Fruit fly (Drosophila melanogaster) whole organism, embryonic: Measurements from ENCODE around the gene eco.

Experiments used
- Ada2b ChIP-seq: fragments of 200-800 bp; sonication (Bioruptor generic); IDR thresholded peaks from 2 replicates; pipeline ENCODE4 v1.3.6; 2022; ENCODE audit warnings: missing biosample characterization, missing genetic modification characterization
- Asciz ChIP-seq: fragments of 200-800 bp; sonication (Bioruptor generic); optimal IDR thresholded peaks from 2 replicates; lab custom pipeline; 2017; ENCODE audit warnings: missing biosample characterization, mild to moderate bottlenecking, missing genetic modification characterization, missing genetic modification reagents
- BEAF-32 ChIP-seq: fragments of 200-800 bp; sonication (Bioruptor generic); optimal IDR thresholded peaks from 3 replicates; lab custom pipeline; 2017; ENCODE audit warnings: missing biosample characterization, missing genetic modification characterization, mild to moderate bottlenecking, moderate library complexity, missing genetic modification reagents
- BtbVII ChIP-seq: fragments of 200-800 bp; sonication (Bioruptor generic); optimal IDR thresholded peaks from 3 replicates; lab custom pipeline; 2017; ENCODE audit warnings: missing biosample characterization, mild to moderate bottlenecking, missing genetic modification characterization
- CG1024 ChIP-seq: fragments of 200-800 bp; sonication (Bioruptor generic); IDR thresholded peaks from 2 replicates; pipeline ENCODE4 v1.3.6; 2022; ENCODE audit warnings: missing biosample characterization, missing genetic modification characterization
- CG10565 ChIP-seq: fragments of 200-800 bp; sonication (Bioruptor generic); optimal IDR thresholded peaks from 3 replicates; lab custom pipeline; 2016; ENCODE audit warnings: missing biosample characterization, mild to moderate bottlenecking, missing genetic modification characterization
- CG10654 ChIP-seq: fragments of 200-800 bp; sonication (Bioruptor generic); optimal IDR thresholded peaks from 2 replicates; lab custom pipeline; 2016; ENCODE audit warnings: missing biosample characterization, missing genetic modification characterization
- CG11247 ChIP-seq: fragments of 200-800 bp; sonication (Bioruptor generic); IDR thresholded peaks from 2 replicates; pipeline ENCODE4 v1.3.6; 2022; ENCODE audit warnings: missing biosample characterization, missing genetic modification characterization
- CG12104 ChIP-seq: fragments of 200-800 bp; sonication (Bioruptor generic); optimal IDR thresholded peaks from 3 replicates; lab custom pipeline; 2016; ENCODE audit warnings: missing biosample characterization, missing genetic modification characterization
- CG13775 ChIP-seq: fragments of 200-800 bp; sonication (Bioruptor generic); optimal IDR thresholded peaks from 3 replicates; lab custom pipeline; 2017; ENCODE audit warnings: missing biosample characterization, mild to moderate bottlenecking, missing genetic modification characterization
- CG14441 ChIP-seq: fragments of 200-800 bp; sonication (Bioruptor generic); IDR thresholded peaks from 2 replicates; pipeline ENCODE4 v1.3.6; 2022; ENCODE audit warnings: missing biosample characterization, missing genetic modification characterization
- CG17802 ChIP-seq: fragments of 200-800 bp; sonication (Bioruptor generic); optimal IDR thresholded peaks from 2 replicates; lab custom pipeline; 2018; ENCODE audit warnings: missing biosample characterization, mild to moderate bottlenecking, missing genetic modification characterization, moderate library complexity
- CG17912 ChIP-seq: fragments of 200-800 bp; sonication (Bioruptor generic); optimal IDR thresholded peaks from 2 replicates; lab custom pipeline; 2018; ENCODE audit warnings: missing biosample characterization, mild to moderate bottlenecking, missing genetic modification characterization
- CG2129 ChIP-seq: fragments of 200-800 bp; sonication (Bioruptor generic); IDR thresholded peaks from 2 replicates; pipeline ENCODE4 v1.3.6; 2022; ENCODE audit warnings: missing biosample characterization, missing genetic modification characterization; ENCODE audit not compliant: partially characterized antibody
- CG3281 ChIP-seq: fragments of 200-800 bp; sonication (Bioruptor generic); optimal IDR thresholded peaks from 3 replicates; lab custom pipeline; 2017; ENCODE audit warnings: missing biosample characterization, mild to moderate bottlenecking, missing genetic modification characterization
- CG3407 ChIP-seq: fragments of 200-800 bp; sonication (Bioruptor generic); optimal IDR thresholded peaks from 2 replicates; lab custom pipeline; 2018; ENCODE audit warnings: missing biosample characterization, mild to moderate bottlenecking, missing genetic modification characterization
- CG34224 ChIP-seq: fragments of 200-800 bp; sonication (Bioruptor generic); IDR thresholded peaks from 3 replicates; pipeline ENCODE4 v1.3.6; 2022; ENCODE audit warnings: missing biosample characterization, missing genetic modification characterization; ENCODE audit not compliant: partially characterized antibody
- CG3995 ChIP-seq: fragments of 200-800 bp; sonication (Bioruptor generic); optimal IDR thresholded peaks from 3 replicates; lab custom pipeline; 2016; ENCODE audit warnings: missing biosample characterization, missing genetic modification characterization
- CG4617 ChIP-seq: fragments of 200-800 bp; sonication (Bioruptor generic); optimal IDR thresholded peaks from 3 replicates; lab custom pipeline; 2016; ENCODE audit warnings: missing biosample characterization, missing genetic modification characterization, borderline replicate concordance
- CG9817 ChIP-seq: fragments of 200-800 bp; sonication (Bioruptor generic); optimal IDR thresholded peaks from 2 replicates; lab custom pipeline; 2018; ENCODE audit warnings: missing biosample characterization, mild to moderate bottlenecking, missing genetic modification characterization, moderate library complexity
- CkIIα-i1 ChIP-seq: fragments of 200-800 bp; sonication (Bioruptor generic); IDR thresholded peaks from 2 replicates; pipeline ENCODE4 v1.3.6; 2022; ENCODE audit warnings: missing biosample characterization, missing genetic modification characterization
- Dek ChIP-seq: fragments of 200-800 bp; sonication (Bioruptor generic); optimal IDR thresholded peaks from 3 replicates; lab custom pipeline; 2019; ENCODE audit warnings: missing biosample characterization, mild to moderate bottlenecking, missing genetic modification characterization, moderate library complexity
- GATAe ChIP-seq: fragments of 200-800 bp; sonication (Bioruptor generic); conservative IDR thresholded peaks from 2 replicates; pipeline ENCODE4 v1.3.6; 2022; ENCODE audit warnings: missing biosample characterization, missing genetic modification characterization
- Hr3 ChIP-seq: fragments of 200-800 bp; sonication (Bioruptor generic); optimal IDR thresholded peaks from 3 replicates; lab custom pipeline; 2016; ENCODE audit warnings: missing biosample characterization, missing genetic modification characterization
- Hr78 ChIP-seq, 2 experiments: fragments of 200-800 bp in 1 of 2; fragments of >200 bp in 1 of 2; sonication (Bioruptor generic) in 1 of 2; optimal IDR thresholded peaks; 2 replicates each; lab custom pipeline; 2017 to 2019; ENCODE audit warnings: missing biosample characterization in 2 of 2, missing genetic modification characterization in 2 of 2, mild to moderate bottlenecking in 1 of 2, moderate library complexity in 1 of 2
- MESR4 ChIP-seq: fragments of 200-800 bp; sonication (Bioruptor generic); optimal IDR thresholded peaks from 2 replicates; lab custom pipeline; 2018; ENCODE audit warnings: missing biosample characterization, mild to moderate bottlenecking, missing genetic modification characterization, moderate library complexity
- Max ChIP-seq: fragments of 200-800 bp; sonication (Bioruptor generic); optimal IDR thresholded peaks from 2 replicates; lab custom pipeline; 2016; ENCODE audit warnings: missing biosample characterization, mild to moderate bottlenecking, missing genetic modification characterization
- Nf-YA ChIP-seq: fragments of 200-800 bp; sonication (Bioruptor generic); IDR thresholded peaks from 2 replicates; pipeline ENCODE4 v1.3.6; 2022; ENCODE audit warnings: missing biosample characterization, missing genetic modification characterization
- Opbp ChIP-seq: fragments of 200-800 bp; sonication (Bioruptor generic); IDR thresholded peaks from 3 replicates; pipeline ENCODE4 v1.3.6; 2022; ENCODE audit warnings: missing biosample characterization, missing genetic modification characterization; ENCODE audit not compliant: partially characterized antibody
- ap ChIP-seq: fragments of 200-800 bp; sonication (Bioruptor generic); IDR thresholded peaks from 2 replicates; pipeline ENCODE4 v1.3.6; 2022; ENCODE audit warnings: missing biosample characterization, missing genetic modification characterization
- da ChIP-seq: fragments of 200-800 bp; sonication (Bioruptor generic); optimal IDR thresholded peaks from 2 replicates; lab custom pipeline; 2016; ENCODE audit warnings: missing biosample characterization, missing genetic modification characterization
- dimm ChIP-seq: fragments of 200-800 bp; sonication (Bioruptor generic); IDR thresholded peaks from 2 replicates; pipeline ENCODE4 v1.3.6; 2022; ENCODE audit warnings: missing biosample characterization, missing genetic modification characterization
- disco-r ChIP-seq: fragments of 200-800 bp; sonication (Bioruptor generic); optimal IDR thresholded peaks from 2 replicates; lab custom pipeline; 2016; ENCODE audit warnings: missing biosample characterization, missing genetic modification characterization
- dmrt11E ChIP-seq: fragments of 200-800 bp; sonication (Bioruptor generic); optimal IDR thresholded peaks from 3 replicates; lab custom pipeline; 2018; ENCODE audit warnings: missing biosample characterization, mild to moderate bottlenecking, missing genetic modification characterization, moderate library complexity
- fd102C ChIP-seq: fragments of 200-800 bp; sonication (Bioruptor generic); optimal IDR thresholded peaks from 2 replicates; lab custom pipeline; 2018; ENCODE audit warnings: missing biosample characterization, mild to moderate bottlenecking, missing genetic modification characterization, moderate library complexity
- gcm ChIP-seq: fragments of 200-800 bp; sonication (Bioruptor generic); optimal IDR thresholded peaks from 2 replicates; lab custom pipeline; 2019; ENCODE audit warnings: missing biosample characterization, mild to moderate bottlenecking, missing genetic modification characterization, moderate library complexity
- gcm2 ChIP-seq: fragments of 200-800 bp; sonication (Bioruptor generic); optimal IDR thresholded peaks from 2 replicates; lab custom pipeline; 2016; ENCODE audit warnings: missing biosample characterization, missing genetic modification characterization
- grau ChIP-seq: fragments of 200-800 bp; optimal IDR thresholded peaks from 3 replicates; lab custom pipeline; 2019; ENCODE audit warnings: missing biosample characterization, mild to moderate bottlenecking, missing genetic modification characterization, moderate library complexity
- h ChIP-seq: fragments of >200 bp; optimal IDR thresholded peaks from 2 replicates; lab custom pipeline; 2017
- hth ChIP-seq: fragments of >200 bp; optimal IDR thresholded peaks from 2 replicates; lab custom pipeline; 2017; ENCODE audit warnings: inconsistent platforms
- ind ChIP-seq: fragments of 200-800 bp; sonication (Bioruptor generic); optimal IDR thresholded peaks from 3 replicates; lab custom pipeline; 2016; ENCODE audit warnings: missing biosample characterization, missing genetic modification characterization
- jigr1 ChIP-seq: fragments of 200-800 bp; sonication (Bioruptor generic); IDR thresholded peaks from 3 replicates; pipeline ENCODE4 v1.3.6; 2022; ENCODE audit warnings: missing biosample characterization, missing genetic modification characterization
- maf-S ChIP-seq: fragments of 200-800 bp; sonication (Bioruptor generic); optimal IDR thresholded peaks from 2 replicates; lab custom pipeline; 2016; ENCODE audit warnings: missing biosample characterization, missing genetic modification characterization
- pan ChIP-seq, 4 experiments: fragments of >200 bp in 3 of 4; fragments of 200-800 bp in 1 of 4; sonication (Bioruptor generic) in 1 of 4; optimal IDR thresholded peaks in 3 of 4; IDR thresholded peaks in 1 of 4; 2 replicates each; pipeline versions ENCODE4 v1.3.6 to Lab custom; 2017 to 2022; ENCODE audit warnings: missing biosample characterization in 2 of 4, missing genetic modification characterization in 2 of 4, mixed read lengths in 1 of 4
- pfk ChIP-seq: fragments of 200-800 bp; sonication (Bioruptor generic); optimal IDR thresholded peaks from 2 replicates; lab custom pipeline; 2018; ENCODE audit warnings: missing biosample characterization, mild to moderate bottlenecking, missing genetic modification characterization, moderate library complexity
- sim ChIP-seq: fragments of 200-800 bp; sonication (Bioruptor generic); IDR thresholded peaks from 2 replicates; pipeline ENCODE4 v1.3.6; 2022; ENCODE audit warnings: missing biosample characterization, missing genetic modification characterization
- slbo ChIP-seq: fragments of 200-800 bp; sonication (Bioruptor generic); IDR thresholded peaks from 2 replicates; pipeline ENCODE4 v1.3.6; 2022; ENCODE audit warnings: missing biosample characterization, missing genetic modification characterization
- sug ChIP-seq: fragments of 200-800 bp; optimal IDR thresholded peaks from 2 replicates; lab custom pipeline; 2019; ENCODE audit warnings: missing biosample characterization, mild to moderate bottlenecking, missing genetic modification characterization, moderate library complexity
- tgo ChIP-seq: fragments of 200-800 bp; sonication (Bioruptor generic); IDR thresholded peaks from 3 replicates; pipeline ENCODE4 v1.3.6; 2022; ENCODE audit warnings: missing biosample characterization, missing genetic modification characterization

Gene eco

DNA sequence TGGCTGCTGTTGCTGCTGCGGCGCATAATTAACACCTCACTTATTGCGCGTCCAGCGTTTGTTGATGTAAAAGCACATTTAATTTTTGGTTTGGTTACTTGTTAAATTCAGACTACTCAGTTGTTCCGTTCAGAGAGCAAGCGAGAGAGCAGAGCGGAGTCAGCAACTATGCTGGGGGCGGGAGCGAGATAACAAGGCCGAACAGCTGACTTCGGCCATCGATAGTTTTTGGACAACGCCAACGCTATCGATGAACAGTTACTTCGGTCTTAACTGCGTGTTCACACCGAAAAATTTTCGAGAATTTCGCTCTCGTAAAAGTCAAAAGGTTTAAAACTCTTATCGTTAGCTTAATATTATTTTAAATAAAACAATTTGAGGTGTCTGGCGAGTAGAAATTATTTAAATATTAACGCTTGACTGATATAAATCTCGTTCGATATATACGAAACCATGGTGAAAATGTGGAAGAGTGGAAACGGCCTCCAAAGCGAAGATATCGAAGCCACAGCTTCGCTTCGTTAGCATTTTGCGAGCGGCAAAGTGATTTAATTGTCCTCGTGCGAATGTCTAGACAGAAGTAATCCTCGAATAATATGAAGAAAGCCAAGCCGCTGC, 42.3 kb upstream of the eco start, which contains the start of the genes SMSr and smid (continued):
- TF ChIP-seq CG10654 (GFP tag; lab: Kevin White, UChicago) (peak; percentile 38), maf-S (GFP tag; lab: Kevin White, UChicago) (peak; percentile 44), pan (optimal IDR thresholded peaks at IDR 0.05; lab: Kevin White, UChicago) (no peak), pan (GFP tag; optimal IDR thresholded peaks at IDR 0.05 in 1 of 2, IDR thresholded peaks at IDR 0.05 in 1 of 2) (peak in 1 of 2 experiments; percentile 47), Opbp (GFP tag; lab: Robert Waterston, UW) (peak; percentile 66), CG3281 (GFP tag; lab: Kevin White, UChicago) (peak; percentile 44), CG13775 (GFP tag; lab: Kevin White, UChicago) (peak; percentile 78), dmrt11E (tag; lab: Kevin White, UChicago) (peak; percentile 70), gcm2 (GFP tag; lab: Kevin White, UChicago) (no peak), CG11247 (GFP tag; lab: Robert Waterston, UW) (0 out of 2 replicates have a peak, but pooled peaks have one; percentile 7), CG10565 (GFP tag; lab: Kevin White, UChicago) (no peak), disco-r (no peak), gcm (GFP tag; lab: Kevin White, UChicago) (peak; percentile 54), tgo (GFP tag; lab: Robert Waterston, UW) (peak; percentile 42; the same call in 2 of the 3 replicates), CG34224 (peak; percentile 71), CkIIα-i1 (GFP tag; lab: Robert Waterston, UW) (no peak), sug (tag; lab: Kevin White, UChicago) (peak; percentile 100), CG1024 (GFP tag; lab: Robert Waterston, UW) (peak; percentile 28; the same call in 1 of the 2 replicates), Ada2b (0 out of 2 replicates have a peak, but pooled peaks have one; percentile 23), CG3995 (GFP tag; lab: Kevin White, UChicago) (peak; percentile 76), CG12104 (GFP tag; lab: Kevin White, UChicago) (no peak), BtbVII (peak; percentile 36), sim (GFP tag; lab: Robert Waterston, UW) (no peak), jigr1 (GFP tag; lab: Robert Waterston, UW) (no peak), hth (no peak), Asciz (GFP tag; lab: Kevin White, UChicago) (no peak), Hr3 (GFP tag; lab: Kevin White, UChicago) (peak; percentile 55), slbo (GFP tag; lab: Robert Waterston, UW) (peak; percentile 76), CG9817 (tag; lab: Kevin White, UChicago) (peak; percentile 67), Dek (peak; percentile 48), Nf-YA (0 out of 2 replicates have a peak, but pooled peaks have one; percentile 27), Max (GFP tag; lab: Kevin White, UChicago) (peak; percentile 74), CG17912 (no peak), dimm (GFP tag; lab: Robert Waterston, UW) (no peak), CG17802 (tag; lab: Kevin White, UChicago) (peak; percentile 93), da (no peak), grau (tag; lab: Kevin White, UChicago) (peak; percentile 73), BEAF-32 (GFP tag; lab: Kevin White, UChicago) (peak; percentile 97), CG4617 (GFP tag; lab: Kevin White, UChicago) (peak; percentile 30), ind (peak; percentile 58), Hr78 (GFP tag; optimal IDR thresholded peaks at IDR 0.05; lab: Kevin White, UChicago) (no peak), h (lab: Kevin White, UChicago) (no peak), CG3407 (GFP tag; lab: Kevin White, UChicago) (peak; percentile 21), MESR4 (peak; percentile 56), pfk (peak; percentile 26), CG2129 (peak; percentile 71; the same call in 1 of the 2 replicates), fd102C (no peak), GATAe (GFP tag; lab: Robert Waterston, UW) (peak; percentile 39; the same call in 1 of the 2 replicates), CG14441 (GFP tag; lab: Robert Waterston, UW) (peak; percentile 44), ap (no peak)
